Worm (Caenorhabditis elegans) whole organism, L4 larva: ENCODE results near the gene Y54G2A.36.

ENCODE experiments used
- F37D6.2 ChIP-seq: sonication (generic microtip); optimal IDR thresholded peaks from 2 replicates; lab custom pipeline; 2016; ENCODE audit warnings: mild to moderate bottlenecking, missing genetic modification characterization, missing compliant biosample characterization
- R02D3.7 ChIP-seq: fragments of 150-350 bp; sonication (generic microtip); optimal IDR thresholded peaks from 3 replicates; lab custom pipeline; 2014; ENCODE audit warnings: missing biosample characterization, missing genetic modification characterization
- T26A8.4 ChIP-seq: fragments of 200-800 bp; sonication (Bioruptor generic); IDR thresholded peaks from 2 replicates; pipeline ENCODE4 v1.3.6; 2022; ENCODE audit warnings: missing genetic modification characterization, missing compliant biosample characterization
- Y75B8A.6 ChIP-seq: fragments of 200-800 bp; sonication (Bioruptor generic); IDR thresholded peaks from 2 replicates; pipeline ENCODE4 v1.3.6; 2022; ENCODE audit warnings: missing genetic modification reagents, missing genetic modification characterization, missing compliant biosample characterization
- ZK337.2 ChIP-seq: fragments of 200-800 bp; sonication (Bioruptor generic); IDR thresholded peaks from 2 replicates; pipeline ENCODE4 v1.3.6; 2022; ENCODE audit warnings: missing genetic modification reagents, missing genetic modification characterization, missing compliant biosample characterization
- aha-1 ChIP-seq: fragments of 150-350 bp; peaks from one replicate; lab custom pipeline; 2014; ENCODE audit warnings: missing biosample characterization, missing genetic modification characterization
- arid-1 ChIP-seq: fragments of 200-800 bp; sonication (Bioruptor generic); conservative IDR thresholded peaks from 2 replicates; pipeline ENCODE4 v1.3.6; 2022; ENCODE audit warnings: missing genetic modification reagents, missing genetic modification characterization, missing compliant biosample characterization
- attf-4 ChIP-seq: sonication (generic microtip); optimal IDR thresholded peaks from 3 replicates; lab custom pipeline; 2017; ENCODE audit warnings: missing biosample characterization, missing genetic modification characterization
- ceh-32 ChIP-seq: sonication (generic microtip); optimal IDR thresholded peaks from 2 replicates; lab custom pipeline; 2016; ENCODE audit warnings: mild to moderate bottlenecking, missing genetic modification characterization, missing compliant biosample characterization; ENCODE audit not compliant: poor library complexity
- ctbp-1 ChIP-seq: fragments of 200-800 bp; sonication (Bioruptor generic); IDR thresholded peaks from 2 replicates; pipeline ENCODE4 v1.3.6; 2022; ENCODE audit warnings: missing genetic modification reagents, missing genetic modification characterization, missing compliant biosample characterization
- daf-12 ChIP-seq: fragments of 150-350 bp; optimal IDR thresholded peaks from 2 replicates; lab custom pipeline; 2014; ENCODE audit warnings: missing biosample characterization, missing genetic modification reagents, missing genetic modification characterization
- daf-16 ChIP-seq, 3 experiments: sonication (generic microtip); optimal IDR thresholded peaks; 2 replicates each; lab custom pipeline; 2016 to 2017; ENCODE audit warnings: missing genetic modification characterization in 3 of 3, missing genetic modification reagents in 3 of 3, mild to moderate bottlenecking in 2 of 3, missing compliant biosample characterization in 2 of 3, missing biosample characterization in 1 of 3, moderate library complexity in 1 of 3
- dmd-6 ChIP-seq: fragments of 200-800 bp; sonication (Bioruptor generic); IDR thresholded peaks from 2 replicates; pipeline ENCODE4 v1.3.6; 2022; ENCODE audit warnings: missing genetic modification reagents, missing genetic modification characterization, missing compliant biosample characterization
- dmd-8 ChIP-seq: fragments of 200-800 bp; sonication (Bioruptor generic); IDR thresholded peaks from 2 replicates; pipeline ENCODE4 v1.3.6; 2022; ENCODE audit warnings: missing genetic modification characterization, missing compliant biosample characterization
- dpl-1 ChIP-seq: fragments of 150-350 bp; optimal IDR thresholded peaks from 2 replicates; lab custom pipeline; 2014; ENCODE audit warnings: missing biosample characterization, missing genetic modification reagents, missing genetic modification characterization
- dve-1 ChIP-seq: sonication (generic microtip); optimal IDR thresholded peaks from 2 replicates; lab custom pipeline; 2017; ENCODE audit warnings: antibody characterized with exemption, mild to moderate bottlenecking, missing genetic modification characterization, missing compliant biosample characterization; ENCODE audit not compliant: insufficient read depth
- egl-43 ChIP-seq: fragments of 200-800 bp; sonication (Bioruptor generic); IDR thresholded peaks from 2 replicates; pipeline ENCODE4 v1.3.6; 2022; ENCODE audit warnings: missing genetic modification reagents, missing genetic modification characterization, missing compliant biosample characterization
- hif-1 ChIP-seq, 2 experiments: sonication (generic microtip); optimal IDR thresholded peaks; 2 replicates each; lab custom pipeline; 2016 to 2017; ENCODE audit warnings: missing compliant biosample characterization in 2 of 2, missing genetic modification characterization in 2 of 2, missing genetic modification reagents in 2 of 2, missing genotype in 2 of 2, mild to moderate bottlenecking in 1 of 2
- hlh-11 ChIP-seq: fragments of 200-800 bp; sonication (Bioruptor generic); optimal IDR thresholded peaks from 2 replicates; lab custom pipeline; 2018; ENCODE audit warnings: mild to moderate bottlenecking, missing genetic modification characterization, missing compliant biosample characterization
- hlh-30 ChIP-seq: sonication (generic microtip); optimal IDR thresholded peaks from 2 replicates; lab custom pipeline; 2017; ENCODE audit warnings: antibody characterized with exemption, mild to moderate bottlenecking, missing genetic modification characterization, missing compliant biosample characterization; ENCODE audit not compliant: insufficient read depth
- hmg-1.1 ChIP-seq: fragments of 200-800 bp; sonication (Bioruptor generic); IDR thresholded peaks from 2 replicates; pipeline ENCODE4 v1.3.6; 2022; ENCODE audit warnings: missing genetic modification reagents, missing genetic modification characterization, missing compliant biosample characterization
- lin-13 ChIP-seq: fragments of 150-350 bp; optimal IDR thresholded peaks from 2 replicates; lab custom pipeline; 2014; ENCODE audit warnings: missing biosample characterization, missing genetic modification reagents, missing genetic modification characterization
- lin-38 ChIP-seq: fragments of 200-800 bp; sonication (Bioruptor generic); IDR thresholded peaks from 2 replicates; pipeline ENCODE4 v1.3.6; 2022; ENCODE audit warnings: missing genetic modification reagents, missing genetic modification characterization, missing compliant biosample characterization
- lin-39 ChIP-seq: fragments of 150-350 bp; optimal IDR thresholded peaks from 2 replicates; lab custom pipeline; 2014; ENCODE audit warnings: missing biosample characterization, missing genetic modification reagents, missing genetic modification characterization
- lsy-2 ChIP-seq, 2 experiments: fragments of 150-350 bp in 1 of 2; sonication (generic microtip) in 1 of 2; optimal IDR thresholded peaks; 2 replicates each; lab custom pipeline; 2014 to 2017; ENCODE audit warnings: missing biosample characterization in 2 of 2, missing genetic modification characterization in 2 of 2
- mep-1 ChIP-seq: fragments of 150-350 bp; sonication (generic microtip); optimal IDR thresholded peaks from 3 replicates; lab custom pipeline; 2014; ENCODE audit warnings: missing biosample characterization, missing genetic modification characterization
- mes-2 ChIP-seq: sonication (generic microtip); optimal IDR thresholded peaks from 2 replicates; lab custom pipeline; 2016; ENCODE audit warnings: missing genotype, mild to moderate bottlenecking, missing genetic modification characterization, missing compliant biosample characterization; ENCODE audit not compliant: poor library complexity, severe bottlenecking
- nhr-102 ChIP-seq: sonication (generic microtip); optimal IDR thresholded peaks from 2 replicates; lab custom pipeline; 2016; ENCODE audit warnings: mild to moderate bottlenecking, missing genetic modification characterization, moderate library complexity, missing compliant biosample characterization
- nhr-11 ChIP-seq: fragments of 150-350 bp; optimal IDR thresholded peaks from 2 replicates; lab custom pipeline; 2014; ENCODE audit warnings: missing biosample characterization, missing genetic modification characterization
- nhr-111 ChIP-seq: fragments of 200-800 bp; sonication (Bioruptor generic); optimal IDR thresholded peaks from 2 replicates; lab custom pipeline; 2018; ENCODE audit warnings: mild to moderate bottlenecking, missing genetic modification characterization, missing compliant biosample characterization
- nhr-25 ChIP-seq: sonication (generic microtip); optimal IDR thresholded peaks from 2 replicates; lab custom pipeline; 2017; ENCODE audit warnings: missing genetic modification characterization, mild to moderate bottlenecking, missing compliant biosample characterization, antibody characterized with exemption, moderate library complexity, borderline replicate concordance; ENCODE audit not compliant: insufficient read depth
- nhr-28 ChIP-seq: fragments of 150-350 bp; optimal IDR thresholded peaks from 2 replicates; lab custom pipeline; 2014; ENCODE audit warnings: missing biosample characterization, missing genetic modification characterization
- nhr-41 ChIP-seq: fragments of 200-800 bp; sonication (Bioruptor generic); IDR thresholded peaks from 2 replicates; pipeline ENCODE4 v1.3.6; 2022; ENCODE audit warnings: missing genetic modification reagents, missing genetic modification characterization, missing compliant biosample characterization
- nhr-6 ChIP-seq: fragments of 150-350 bp; optimal IDR thresholded peaks from 2 replicates; lab custom pipeline; 2014; ENCODE audit warnings: missing biosample characterization, missing genetic modification characterization
- nhr-77 ChIP-seq: fragments of 150-350 bp; optimal IDR thresholded peaks from 2 replicates; lab custom pipeline; 2014; ENCODE audit warnings: missing biosample characterization, missing genetic modification characterization
- pha-4 ChIP-seq, 2 experiments: fragments of 150-350 bp in 1 of 2; fragments of 200-800 bp in 1 of 2; sonication (Bioruptor generic) in 1 of 2; IDR thresholded peaks in 1 of 2; optimal IDR thresholded peaks in 1 of 2; 2 replicates each; pipeline versions ENCODE4 v1.3.6 to Lab custom; 2014 to 2022; ENCODE audit warnings: missing genetic modification characterization in 2 of 2, missing genetic modification reagents in 2 of 2, missing biosample characterization in 1 of 2, missing compliant biosample characterization in 1 of 2
- pqm-1 ChIP-seq: sonication (generic microtip); optimal IDR thresholded peaks from 2 replicates; lab custom pipeline; 2017; ENCODE audit warnings: missing biosample characterization, missing genetic modification characterization
- rbr-2 ChIP-seq: sonication (generic microtip); optimal IDR thresholded peaks from 2 replicates; lab custom pipeline; 2016; ENCODE audit warnings: missing genotype, missing genetic modification characterization, missing compliant biosample characterization
- spr-1 ChIP-seq: sonication (generic microtip); optimal IDR thresholded peaks from 2 replicates; lab custom pipeline; 2016; ENCODE audit warnings: mild to moderate bottlenecking, missing genetic modification characterization, missing compliant biosample characterization
- spr-3 ChIP-seq: fragments of 200-800 bp; sonication (Bioruptor generic); optimal IDR thresholded peaks from 2 replicates; lab custom pipeline; 2018; ENCODE audit warnings: mild to moderate bottlenecking, missing genetic modification characterization, missing compliant biosample characterization
- zfp-2 ChIP-seq: sonication (generic microtip); optimal IDR thresholded peaks from 2 replicates; lab custom pipeline; 2016; ENCODE audit warnings: mild to moderate bottlenecking, missing genetic modification characterization, missing compliant biosample characterization
- zip-2 ChIP-seq: fragments of 150-350 bp; optimal IDR thresholded peaks from 2 replicates; lab custom pipeline; 2014; ENCODE audit warnings: missing biosample characterization, missing genetic modification characterization
- ztf-11 ChIP-seq: fragments of 150-350 bp; optimal IDR thresholded peaks from 2 replicates; lab custom pipeline; 2014; ENCODE audit warnings: missing biosample characterization, missing genetic modification characterization
- ztf-7 ChIP-seq: fragments of 150-350 bp; optimal IDR thresholded peaks from 2 replicates; lab custom pipeline; 2014; ENCODE audit warnings: missing biosample characterization, missing genetic modification characterization

Gene Y54G2A.36

ce11 chrIV:2925591-2925990 is 28.1 kb downstream of the Y54G2A.36 start, which contains the start of gene ubc-13:
Gene ubc-13 (minus strand): TSS chrIV:2925691.
- TF ChIP-seq egl-43 (GFP tag; lab: Robert Waterston, UW) (0 out of 2 replicates have a peak, but pooled peaks have one; percentile 18), nhr-11 (tag; lab: Kevin White, UChicago) (no peak), zfp-2 (tag; lab: Kevin White, UChicago) (no peak)

DNA sequence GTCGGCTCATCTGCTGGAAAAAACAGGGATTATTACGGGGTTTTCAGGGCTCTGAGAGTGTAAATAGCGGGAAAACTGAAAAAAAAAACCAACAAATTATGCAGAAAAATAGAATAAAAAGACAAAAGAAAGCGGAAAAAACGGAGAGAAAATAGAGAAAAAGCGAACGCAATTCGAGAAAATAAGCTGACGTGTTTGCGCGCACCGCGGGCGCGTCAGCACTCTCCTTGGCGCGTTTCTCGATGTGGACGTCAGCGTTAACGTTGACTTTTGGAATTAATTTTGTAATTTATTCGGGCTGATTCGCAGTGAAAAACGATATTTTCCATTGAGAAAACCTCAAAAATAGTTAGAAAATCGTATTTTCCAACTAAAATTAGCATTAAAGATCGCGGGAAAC is 30.9 kb downstream of the Y54G2A.36 start, which contains the start of gene manf-1:
manf-1 (minus strand) TSS at position 13 of the 400 bp plus-strand sequence.
- peak; percentile 96 for TF ChIP-seq aha-1 (tag; lab: Kevin White, UChicago)
- peak; percentile 66 for TF ChIP-seq mep-1 (tag; lab: Kevin White, UChicago)
- peak; percentile 56 for TF ChIP-seq ztf-7 (tag; lab: Kevin White, UChicago)
- TF ChIP-seq nhr-102, result peak; percentile 13
- peak; percentile 3 for TF ChIP-seq spr-1 (tag; lab: Kevin White, UChicago)
- TF ChIP-seq attf-4 (tag; lab: Kevin White, UChicago), result no peak
- peak; percentile 48 for TF ChIP-seq spr-3 (GFP tag; lab: Kevin White, UChicago)
- TF ChIP-seq nhr-41 (GFP tag; lab: Robert Waterston, UW), result no peak
- peak; percentile 54 for TF ChIP-seq rbr-2 (tag; lab: Kevin White, UChicago)
- no peak for TF ChIP-seq R02D3.7 (tag; lab: Kevin White, UChicago)
- peak; percentile 65 for TF ChIP-seq hmg-1.1 (GFP tag; lab: Robert Waterston, UW)
- TF ChIP-seq T26A8.4 (GFP tag; lab: Robert Waterston, UW), result 0 out of 2 replicates have a peak, but pooled peaks have one; percentile 18
- TF ChIP-seq lin-39 (tag; lab: Kevin White, UChicago), result no peak
- TF ChIP-seq dmd-8 (GFP tag; lab: Robert Waterston, UW), result no peak
- peak; percentile 24 for TF ChIP-seq nhr-28 (tag; lab: Kevin White, UChicago)
- peak; percentile 10 for TF ChIP-seq nhr-6 (tag; lab: Kevin White, UChicago)
- no peak for TF ChIP-seq ZK337.2 (GFP tag; lab: Robert Waterston, UW)
- peak; percentile 58 for TF ChIP-seq hlh-11 (tag; lab: Kevin White, UChicago)
- peak; percentile 69 for TF ChIP-seq arid-1
- TF ChIP-seq pha-4 (GFP tag; IDR thresholded peaks at IDR 0.05; lab: Robert Waterston, UW), result no peak
- no peak for TF ChIP-seq pha-4 (tag; optimal IDR thresholded peaks at IDR 0.05; lab: Kevin White, UChicago)
- no peak for TF ChIP-seq nhr-25 (tag; lab: Kevin White, UChicago)
- peak in 1 of 2 experiments; percentile 47 for TF ChIP-seq hif-1 (tag; optimal IDR thresholded peaks at IDR 0.05; lab: Kevin White, UChicago)
- TF ChIP-seq lin-13 (GFP tag; lab: Kevin White, UChicago), result peak; percentile 32
- no peak for TF ChIP-seq daf-16 (GFP tag; optimal IDR thresholded peaks at IDR 0.05; lab: Kevin White, UChicago)
- peak; percentile 57 for TF ChIP-seq daf-16 (tag; optimal IDR thresholded peaks at IDR 0.05; lab: Kevin White, UChicago)
- TF ChIP-seq lsy-2 (tag; optimal IDR thresholded peaks at IDR 0.05; lab: Kevin White, UChicago), result peak in 1 of 2 experiments; percentile 87
- TF ChIP-seq nhr-77 (tag; lab: Kevin White, UChicago), result peak; percentile 5
- TF ChIP-seq dpl-1 (GFP tag; lab: Kevin White, UChicago), result peak; percentile 69
- peak; percentile 2 for TF ChIP-seq F37D6.2 (tag; lab: Kevin White, UChicago)
- TF ChIP-seq mes-2, result peak; percentile 84
- TF ChIP-seq dve-1, result peak; percentile 77
- TF ChIP-seq nhr-11 (tag; lab: Kevin White, UChicago), result peak; percentile 20
- peak; percentile 82 for TF ChIP-seq lin-38 (GFP tag; lab: Robert Waterston, UW)
- peak; percentile 56 for TF ChIP-seq dmd-6 (GFP tag; lab: Robert Waterston, UW)
- TF ChIP-seq hlh-30, result peak; percentile 36

- TF ChIP-seq ctbp-1 (GFP tag; lab: Robert Waterston, UW), result no peak
- peak; percentile 11 for TF ChIP-seq dve-1
- TF ChIP-seq pqm-1 (tag; lab: Kevin White, UChicago), result peak; percentile 1
- peak; percentile 74 for TF ChIP-seq aha-1 (tag; lab: Kevin White, UChicago)
- peak; percentile 20; the same call in 1 of the 2 replicates for TF ChIP-seq dmd-6 (GFP tag; lab: Robert Waterston, UW)
- no peak for TF ChIP-seq daf-16 (GFP tag; optimal IDR thresholded peaks at IDR 0.05; lab: Kevin White, UChicago)
- TF ChIP-seq daf-16 (tag; optimal IDR thresholded peaks at IDR 0.05; lab: Kevin White, UChicago), result peak; percentile 50
- TF ChIP-seq zip-2, result no peak
- TF ChIP-seq nhr-111 (GFP tag; lab: Kevin White, UChicago), result no peak
- no peak for TF ChIP-seq Y75B8A.6 (GFP tag; lab: Robert Waterston, UW)
- TF ChIP-seq dmd-8 (GFP tag; lab: Robert Waterston, UW), result no peak
- no peak for TF ChIP-seq ztf-11 (tag; lab: Kevin White, UChicago)
- TF ChIP-seq ceh-32 (tag; lab: Kevin White, UChicago), result no peak
- no peak for TF ChIP-seq mes-2
- no peak for TF ChIP-seq zfp-2 (tag; lab: Kevin White, UChicago)
- TF ChIP-seq lin-13 (GFP tag; lab: Kevin White, UChicago), result no peak
- no peak for TF ChIP-seq nhr-25 (tag; lab: Kevin White, UChicago)
- TF ChIP-seq daf-12, result no peak
These were observed 33.7 kb downstream of the Y54G2A.36 start, which contains the start of gene samt-1 for ce11 chrIV:2931228-2931627. Gene samt-1 (plus strand): TSS chrIV:2931403.
